Worm (Caenorhabditis elegans) whole organism, young adult: ENCODE data around the gene skp-1.

ENCODE experiments used
- B0336.3 ChIP-seq: fragments of 200-800 bp; sonication (Bioruptor generic); IDR thresholded peaks from 2 replicates; pipeline ENCODE4 v1.3.6; 2022; ENCODE audit warnings: missing genetic modification characterization, missing compliant biosample characterization
- F23B12.7 ChIP-seq: sonication (generic microtip); optimal IDR thresholded peaks from 2 replicates; lab custom pipeline; 2017; ENCODE audit warnings: missing genetic modification characterization, mild to moderate bottlenecking, missing compliant biosample characterization, antibody characterized with exemption, moderate library complexity; ENCODE audit not compliant: insufficient read depth
- Y53G8AR.9 ChIP-seq: fragments of 200-800 bp; sonication (Bioruptor generic); conservative IDR thresholded peaks from 2 replicates; pipeline ENCODE4 v1.3.6; 2022; ENCODE audit warnings: missing genetic modification reagents, missing genetic modification characterization, missing compliant biosample characterization
- pha-4 ChIP-seq: fragments of 150-350 bp; sonication (generic microtip); optimal IDR thresholded peaks from 2 replicates; lab custom pipeline; 2014; ENCODE audit warnings: missing biosample characterization, missing genetic modification reagents, missing genetic modification characterization
- unc-130 ChIP-seq: sonication (generic microtip); optimal IDR thresholded peaks from 2 replicates; lab custom pipeline; 2016; ENCODE audit warnings: missing genetic modification reagents, missing genetic modification characterization, missing compliant biosample characterization

- TF ChIP-seq B0336.3 (GFP tag; lab: Robert Waterston, UW) (no peak), F23B12.7 (tag; lab: Kevin White, UChicago) (no peak), Y53G8AR.9 (GFP tag; lab: Robert Waterston, UW) (no peak), pha-4 (tag; lab: Kevin White, UChicago) (no peak), unc-130 (GFP tag; lab: Kevin White, UChicago) (no peak)
Measured at ce11 chrV:11664875-11665384, 19.6 kb downstream of the skp-1 start, which contains the start of gene ceh-27.
